Worm (Caenorhabditis elegans) whole organism, L3 larva: ENCODE results near the gene H27A22.1.

Source experiments
- R02D3.7 ChIP-seq: fragments of 150-350 bp; optimal IDR thresholded peaks from 2 replicates; lab custom pipeline; 2014; ENCODE audit warnings: missing biosample characterization, missing genetic modification characterization
- ZK546.5 ChIP-seq: sonication (generic microtip); optimal IDR thresholded peaks from 2 replicates; lab custom pipeline; 2017; ENCODE audit warnings: missing biosample characterization, missing genetic modification characterization
- aly-2 ChIP-seq: fragments of 150-350 bp; optimal IDR thresholded peaks from 2 replicates; lab custom pipeline; 2014; ENCODE audit warnings: missing biosample characterization, missing genetic modification characterization
- ama-1 ChIP-seq: fragments of 150-350 bp; optimal IDR thresholded peaks from 2 replicates; lab custom pipeline; 2018
- ceh-16 ChIP-seq: sonication (generic microtip); optimal IDR thresholded peaks from 2 replicates; lab custom pipeline; 2017; ENCODE audit warnings: missing biosample characterization, missing genetic modification characterization
- ceh-28 ChIP-seq: fragments of 150-350 bp; optimal IDR thresholded peaks from 2 replicates; lab custom pipeline; 2014; ENCODE audit warnings: missing biosample characterization, missing genetic modification reagents, missing genetic modification characterization
- ceh-82 ChIP-seq: fragments of 150-350 bp; optimal IDR thresholded peaks from 2 replicates; lab custom pipeline; 2014; ENCODE audit warnings: missing biosample characterization, missing genetic modification characterization
- ceh-9 ChIP-seq: sonication (generic microtip); optimal IDR thresholded peaks from 2 replicates; lab custom pipeline; 2018; ENCODE audit warnings: missing biosample characterization, missing genetic modification characterization
- daf-12 ChIP-seq: fragments of 150-350 bp; optimal IDR thresholded peaks from 2 replicates; lab custom pipeline; 2014; ENCODE audit warnings: missing biosample characterization, missing genetic modification reagents, missing genetic modification characterization
- egl-5 ChIP-seq: fragments of 150-350 bp; optimal IDR thresholded peaks from 2 replicates; lab custom pipeline; 2017; ENCODE audit warnings: missing biosample characterization, missing genetic modification reagents, missing genetic modification characterization, inconsistent platforms
- elt-1 ChIP-seq: fragments of 150-350 bp; optimal IDR thresholded peaks from 2 replicates; lab custom pipeline; 2014; ENCODE audit warnings: missing biosample characterization, missing genetic modification characterization
- elt-2 ChIP-seq: sonication (generic microtip); optimal IDR thresholded peaks from 2 replicates; lab custom pipeline; 2016; ENCODE audit warnings: missing genetic modification reagents, mild to moderate bottlenecking, missing genetic modification characterization, missing compliant biosample characterization
- elt-3 ChIP-seq, 3 experiments: fragments of 150-350 bp in 1 of 3; sonication (generic microtip) in 2 of 3; optimal IDR thresholded peaks; 2 replicates in 2 of 3; 4 replicates in 1 of 3; lab custom pipeline; 2014 to 2017; ENCODE audit warnings: missing biosample characterization in 3 of 3, missing genetic modification characterization in 3 of 3
- eor-1 ChIP-seq, 2 experiments: fragments of 150-350 bp; optimal IDR thresholded peaks; 2 replicates each; lab custom pipeline; 2014 to 2018; ENCODE audit warnings: missing biosample characterization in 2 of 2, missing genetic modification characterization in 2 of 2
- fkh-10 ChIP-seq: sonication (generic microtip); optimal IDR thresholded peaks from 2 replicates; lab custom pipeline; 2017; ENCODE audit warnings: missing biosample characterization, missing genetic modification reagents, missing genetic modification characterization
- fkh-2 ChIP-seq: fragments of 150-350 bp; optimal IDR thresholded peaks from 2 replicates; lab custom pipeline; 2014; ENCODE audit warnings: missing biosample characterization, missing genetic modification reagents, missing genetic modification characterization
- fos-1 ChIP-seq: fragments of 150-350 bp; optimal IDR thresholded peaks from 2 replicates; lab custom pipeline; 2014; ENCODE audit warnings: missing biosample characterization, missing genetic modification characterization
- lin-39 ChIP-seq: fragments of 150-350 bp; optimal IDR thresholded peaks from 2 replicates; lab custom pipeline; 2018; ENCODE audit warnings: missing biosample characterization, missing genetic modification reagents, missing genetic modification characterization
- lsy-12 ChIP-seq: sonication (generic microtip); optimal IDR thresholded peaks from 2 replicates; lab custom pipeline; 2016; ENCODE audit warnings: mild to moderate bottlenecking, missing genetic modification characterization, missing compliant biosample characterization
- mdl-1 ChIP-seq: fragments of 150-350 bp; optimal IDR thresholded peaks from 2 replicates; lab custom pipeline; 2014; ENCODE audit warnings: missing biosample characterization, missing genetic modification characterization
- mml-1 ChIP-seq: fragments of 150-350 bp; sonication (generic microtip); optimal IDR thresholded peaks from 3 replicates; lab custom pipeline; 2014; ENCODE audit warnings: missing biosample characterization, missing genetic modification characterization
- nfya-1 ChIP-seq: sonication (generic microtip); optimal IDR thresholded peaks from 2 replicates; lab custom pipeline; 2017; ENCODE audit warnings: missing genetic modification characterization, mild to moderate bottlenecking, missing compliant biosample characterization, antibody characterized with exemption, moderate library complexity; ENCODE audit not compliant: insufficient read depth
- nhr-11 ChIP-seq: fragments of 150-350 bp; optimal IDR thresholded peaks from 2 replicates; lab custom pipeline; 2014; ENCODE audit warnings: missing biosample characterization, missing genetic modification characterization
- nhr-12 ChIP-seq: fragments of 150-350 bp; optimal IDR thresholded peaks from 2 replicates; lab custom pipeline; 2014; ENCODE audit warnings: missing biosample characterization, missing genetic modification characterization
- nhr-23 ChIP-seq: fragments of 150-350 bp; optimal IDR thresholded peaks from 2 replicates; lab custom pipeline; 2014; ENCODE audit warnings: missing biosample characterization, missing genetic modification reagents, missing genetic modification characterization
- nhr-237 ChIP-seq: fragments of 150-350 bp; optimal IDR thresholded peaks from 2 replicates; lab custom pipeline; 2014; ENCODE audit warnings: missing biosample characterization, missing genetic modification characterization
- nhr-28 ChIP-seq: fragments of 150-350 bp; optimal IDR thresholded peaks from 2 replicates; lab custom pipeline; 2014; ENCODE audit warnings: missing biosample characterization, missing genetic modification characterization
- nhr-43 ChIP-seq: sonication (generic microtip); optimal IDR thresholded peaks from 2 replicates; lab custom pipeline; 2016; ENCODE audit warnings: mild to moderate bottlenecking, missing genetic modification characterization, missing compliant biosample characterization; ENCODE audit not compliant: poor library complexity, severe bottlenecking
- nhr-67 ChIP-seq: fragments of 150-350 bp; optimal IDR thresholded peaks from 2 replicates; lab custom pipeline; 2014; ENCODE audit warnings: missing biosample characterization, missing genetic modification characterization
- nhr-76 ChIP-seq: fragments of 150-350 bp; sonication (generic microtip); optimal IDR thresholded peaks from 5 replicates; lab custom pipeline; 2014; ENCODE audit warnings: missing biosample characterization, missing genetic modification characterization
- nhr-77 ChIP-seq: fragments of 150-350 bp; optimal IDR thresholded peaks from 2 replicates; lab custom pipeline; 2014; ENCODE audit warnings: missing biosample characterization, missing genetic modification characterization
- pha-4 ChIP-seq: fragments of 150-350 bp; optimal IDR thresholded peaks from 2 replicates; lab custom pipeline; 2014; ENCODE audit warnings: missing biosample characterization, missing genetic modification reagents, missing genetic modification characterization
- skn-1 ChIP-seq: fragments of 150-350 bp; optimal IDR thresholded peaks from 2 replicates; lab custom pipeline; 2014; ENCODE audit warnings: missing biosample characterization, missing genetic modification characterization
- snpc-4 ChIP-seq: fragments of 150-350 bp; optimal IDR thresholded peaks from 2 replicates; lab custom pipeline; 2014; ENCODE audit warnings: missing biosample characterization, missing genetic modification characterization
- tbx-2 ChIP-seq: sonication (generic microtip); optimal IDR thresholded peaks from 2 replicates; lab custom pipeline; 2016; ENCODE audit warnings: mild to moderate bottlenecking, missing genetic modification characterization, missing compliant biosample characterization
- unc-39 ChIP-seq: sonication (generic microtip); optimal IDR thresholded peaks from 4 replicates; lab custom pipeline; 2017; ENCODE audit warnings: missing biosample characterization, missing genetic modification characterization
- zag-1 ChIP-seq: fragments of 150-350 bp; optimal IDR thresholded peaks from 2 replicates; lab custom pipeline; 2014; ENCODE audit warnings: missing biosample characterization, missing genetic modification characterization
- ztf-4 ChIP-seq: fragments of 150-350 bp; optimal IDR thresholded peaks from 2 replicates; lab custom pipeline; 2014; ENCODE audit warnings: missing biosample characterization, missing genetic modification characterization

The H27A22.1 gene

ce11 chrV:10572614-10573013, 29.7 kb upstream of the H27A22.1 start, which contains the start of gene del-6:
del-6 (plus strand) TSS chrV:10572914.
- TF ChIP-seq nhr-12 (tag; lab: Kevin White, UChicago) (no peak), eor-1 (tag; optimal IDR thresholded peaks at IDR 0.05; lab: Kevin White, UChicago) (no peak), fos-1 (tag; lab: Kevin White, UChicago) (no peak), ceh-9 (tag; lab: Kevin White, UChicago) (no peak), egl-5 (tag; lab: Kevin White, UChicago) (no peak), skn-1 (tag; lab: Kevin White, UChicago) (no peak), lsy-12 (tag; lab: Kevin White, UChicago) (no peak), aly-2 (no peak), elt-3 (tag; optimal IDR thresholded peaks at IDR 0.05; lab: Kevin White, UChicago) (no peak), nhr-237 (tag; lab: Kevin White, UChicago) (no peak)
- TF ChIP-seq, all 47 proteins: peak for 0

DNA sequence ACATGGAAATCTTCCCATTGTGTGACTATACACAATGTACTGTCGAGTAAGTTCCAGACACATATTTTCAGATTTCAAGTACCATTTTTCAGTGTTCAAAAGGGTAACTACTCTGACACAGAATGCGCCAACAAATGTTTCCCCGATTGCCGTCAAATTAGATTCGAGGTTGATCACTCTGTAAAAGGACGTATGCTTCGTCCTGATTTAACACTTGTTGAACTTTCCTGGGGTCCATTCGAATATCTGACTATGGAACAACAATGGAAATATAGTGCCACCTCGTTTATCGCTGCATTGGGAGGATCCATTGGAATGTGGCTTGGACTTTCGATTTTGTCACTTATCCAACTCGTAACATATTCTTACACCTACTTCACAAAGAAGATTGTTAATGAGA, 28.2 kb upstream of the H27A22.1 start:
- TF ChIP-seq mdl-1 (no peak), ama-1 (lab: Kevin White, UChicago) (no peak), elt-2 (tag; lab: Kevin White, UChicago) (no peak), pha-4 (tag; lab: Kevin White, UChicago) (no peak), egl-5 (tag; lab: Kevin White, UChicago) (no peak), R02D3.7 (no peak), unc-39 (tag; lab: Kevin White, UChicago) (no peak), ceh-16 (no peak), ceh-28 (no peak), nhr-11 (tag; lab: Kevin White, UChicago) (no peak), eor-1 (tag; optimal IDR thresholded peaks at IDR 0.05; lab: Kevin White, UChicago) (no peak), fos-1 (tag; lab: Kevin White, UChicago) (no peak), elt-3 (tag; optimal IDR thresholded peaks at IDR 0.05; lab: Kevin White, UChicago) (no peak), nhr-43 (tag; lab: Kevin White, UChicago) (no peak), zag-1 (tag; lab: Kevin White, UChicago) (no peak), snpc-4 (tag; lab: Kevin White, UChicago) (no peak), nhr-237 (tag; lab: Kevin White, UChicago) (no peak), lin-39 (tag; lab: Kevin White, UChicago) (no peak), elt-1 (tag; lab: Kevin White, UChicago) (no peak), aly-2 (no peak)

ce11 chrV:10576319-10576718, 26.0 kb upstream of the H27A22.1 start, which contains the start of gene vps-54:
vps-54 (minus strand) TSS chrV:10576419.
- no peak for TF ChIP-seq lin-39 (tag; lab: Kevin White, UChicago)
- TF ChIP-seq nhr-28 (tag; lab: Kevin White, UChicago), result no peak
- TF ChIP-seq ZK546.5 (tag; lab: Kevin White, UChicago), result no peak
- TF ChIP-seq nhr-77, result no peak
- TF ChIP-seq ama-1 (lab: Kevin White, UChicago), result no peak
- no peak for TF ChIP-seq fos-1 (tag; lab: Kevin White, UChicago)
- TF ChIP-seq fkh-10 (GFP tag; lab: Kevin White, UChicago), result no peak
- no peak for TF ChIP-seq elt-1 (tag; lab: Kevin White, UChicago)
- TF ChIP-seq mml-1 (tag; lab: Kevin White, UChicago), result no peak
- no peak for TF ChIP-seq lsy-12 (tag; lab: Kevin White, UChicago)
- no peak for TF ChIP-seq daf-12 (tag; lab: Kevin White, UChicago)
- no peak for TF ChIP-seq snpc-4 (tag; lab: Kevin White, UChicago)
- TF ChIP-seq ceh-16, result no peak
- no peak for TF ChIP-seq nhr-237 (tag; lab: Kevin White, UChicago)
- TF ChIP-seq nhr-76 (tag; lab: Kevin White, UChicago), result no peak
- no peak for TF ChIP-seq fkh-2 (tag; lab: Kevin White, UChicago)
- TF ChIP-seq nhr-67 (tag; lab: Kevin White, UChicago), result no peak
- no peak for TF ChIP-seq unc-39 (tag; lab: Kevin White, UChicago)

ce11 chrV:10578226-10578625, 24.1 kb upstream of the H27A22.1 start, which contains the start of gene mics-1:
mics-1 (minus strand) TSS chrV:10578326.
- TF ChIP-seq nhr-23 (tag; lab: Kevin White, UChicago) (no peak), elt-3 (tag; optimal IDR thresholded peaks at IDR 0.05; lab: Kevin White, UChicago) (no peak), fkh-10 (GFP tag; lab: Kevin White, UChicago) (no peak), egl-5 (tag; lab: Kevin White, UChicago) (no peak), ZK546.5 (tag; lab: Kevin White, UChicago) (no peak), tbx-2 (tag; lab: Kevin White, UChicago) (no peak), nhr-237 (tag; lab: Kevin White, UChicago) (no peak), ceh-82 (tag; lab: Kevin White, UChicago) (no peak), elt-2 (tag; lab: Kevin White, UChicago) (no peak), nfya-1 (tag; lab: Kevin White, UChicago) (no peak), ztf-4 (tag; lab: Kevin White, UChicago) (no peak), daf-12 (tag; lab: Kevin White, UChicago) (no peak), lsy-12 (tag; lab: Kevin White, UChicago) (no peak), fos-1 (tag; lab: Kevin White, UChicago) (no peak), nhr-43 (tag; lab: Kevin White, UChicago) (no peak)
